Worm (Caenorhabditis elegans) whole organism, L4 larva: ENCODE measurements around the gene Y50D4B.6.

Experiments used
- F10B5.3 ChIP-seq: sonication (generic microtip); optimal IDR thresholded peaks from 2 replicates; lab custom pipeline; 2016; ENCODE audit warnings: mild to moderate bottlenecking, missing genetic modification characterization, missing compliant biosample characterization
- F49E8.2 ChIP-seq: sonication (generic microtip); optimal IDR thresholded peaks from 2 replicates; lab custom pipeline; 2016; ENCODE audit warnings: missing compliant biosample characterization, mild to moderate bottlenecking, missing genetic modification characterization, borderline replicate concordance
- T26A8.4 ChIP-seq: fragments of 200-800 bp; sonication (Bioruptor generic); IDR thresholded peaks from 2 replicates; pipeline ENCODE4 v1.3.6; 2022; ENCODE audit warnings: missing genetic modification characterization, missing compliant biosample characterization
- Y5F2A.4 ChIP-seq: fragments of 200-800 bp; sonication (Bioruptor generic); optimal IDR thresholded peaks from 2 replicates; lab custom pipeline; 2018; ENCODE audit warnings: mild to moderate bottlenecking, missing genetic modification characterization, missing compliant biosample characterization
- aha-1 ChIP-seq: fragments of 150-350 bp; peaks from one replicate; lab custom pipeline; 2014; ENCODE audit warnings: missing biosample characterization, missing genetic modification characterization
- aly-2 ChIP-seq: sonication (generic microtip); optimal IDR thresholded peaks from 2 replicates; lab custom pipeline; 2018; ENCODE audit warnings: missing biosample characterization, missing genetic modification characterization
- arid-1 ChIP-seq: fragments of 200-800 bp; sonication (Bioruptor generic); conservative IDR thresholded peaks from 2 replicates; pipeline ENCODE4 v1.3.6; 2022; ENCODE audit warnings: missing genetic modification reagents, missing genetic modification characterization, missing compliant biosample characterization
- ceh-32 ChIP-seq: sonication (generic microtip); optimal IDR thresholded peaks from 2 replicates; lab custom pipeline; 2016; ENCODE audit warnings: mild to moderate bottlenecking, missing genetic modification characterization, missing compliant biosample characterization; ENCODE audit not compliant: poor library complexity
- daf-16 ChIP-seq, 3 experiments: sonication (generic microtip); optimal IDR thresholded peaks; 2 replicates each; lab custom pipeline; 2016 to 2017; ENCODE audit warnings: missing genetic modification characterization in 3 of 3, missing genetic modification reagents in 3 of 3, mild to moderate bottlenecking in 2 of 3, missing compliant biosample characterization in 2 of 3, missing biosample characterization in 1 of 3, moderate library complexity in 1 of 3
- dmd-6 ChIP-seq: fragments of 200-800 bp; sonication (Bioruptor generic); IDR thresholded peaks from 2 replicates; pipeline ENCODE4 v1.3.6; 2022; ENCODE audit warnings: missing genetic modification reagents, missing genetic modification characterization, missing compliant biosample characterization
- dpl-1 ChIP-seq: fragments of 150-350 bp; optimal IDR thresholded peaks from 2 replicates; lab custom pipeline; 2014; ENCODE audit warnings: missing biosample characterization, missing genetic modification reagents, missing genetic modification characterization
- dve-1 ChIP-seq: sonication (generic microtip); optimal IDR thresholded peaks from 2 replicates; lab custom pipeline; 2017; ENCODE audit warnings: antibody characterized with exemption, mild to moderate bottlenecking, missing genetic modification characterization, missing compliant biosample characterization; ENCODE audit not compliant: insufficient read depth
- egl-43 ChIP-seq: fragments of 200-800 bp; sonication (Bioruptor generic); IDR thresholded peaks from 2 replicates; pipeline ENCODE4 v1.3.6; 2022; ENCODE audit warnings: missing genetic modification reagents, missing genetic modification characterization, missing compliant biosample characterization
- hif-1 ChIP-seq, 2 experiments: sonication (generic microtip); optimal IDR thresholded peaks; 2 replicates each; lab custom pipeline; 2016 to 2017; ENCODE audit warnings: missing compliant biosample characterization in 2 of 2, missing genetic modification characterization in 2 of 2, missing genetic modification reagents in 2 of 2, missing genotype in 2 of 2, mild to moderate bottlenecking in 1 of 2
- hlh-11 ChIP-seq: fragments of 200-800 bp; sonication (Bioruptor generic); optimal IDR thresholded peaks from 2 replicates; lab custom pipeline; 2018; ENCODE audit warnings: mild to moderate bottlenecking, missing genetic modification characterization, missing compliant biosample characterization
- hmg-1.1 ChIP-seq: fragments of 200-800 bp; sonication (Bioruptor generic); IDR thresholded peaks from 2 replicates; pipeline ENCODE4 v1.3.6; 2022; ENCODE audit warnings: missing genetic modification reagents, missing genetic modification characterization, missing compliant biosample characterization
- jun-1 ChIP-seq: fragments of 150-350 bp; optimal IDR thresholded peaks from 2 replicates; lab custom pipeline; 2014; ENCODE audit warnings: missing biosample characterization, missing genetic modification reagents, missing genetic modification characterization
- lir-3 ChIP-seq: sonication (generic microtip); optimal IDR thresholded peaks from 2 replicates; lab custom pipeline; 2016; ENCODE audit warnings: mild to moderate bottlenecking, missing genetic modification characterization, missing compliant biosample characterization
- lsy-2 ChIP-seq, 2 experiments: fragments of 150-350 bp in 1 of 2; sonication (generic microtip) in 1 of 2; optimal IDR thresholded peaks; 2 replicates each; lab custom pipeline; 2014 to 2017; ENCODE audit warnings: missing biosample characterization in 2 of 2, missing genetic modification characterization in 2 of 2
- madf-5 ChIP-seq, 2 experiments: fragments of 200-800 bp; sonication (Bioruptor generic); IDR thresholded peaks; 2 replicates each; pipeline ENCODE4 v1.3.6; 2022; ENCODE audit warnings: missing compliant biosample characterization in 2 of 2, missing genetic modification characterization in 2 of 2
- mxl-3 ChIP-seq: fragments of 200-800 bp; sonication (Bioruptor generic); optimal IDR thresholded peaks from 2 replicates; lab custom pipeline; 2018; ENCODE audit warnings: mild to moderate bottlenecking, missing genetic modification characterization, missing compliant biosample characterization
- nhr-25 ChIP-seq: sonication (generic microtip); optimal IDR thresholded peaks from 2 replicates; lab custom pipeline; 2017; ENCODE audit warnings: missing genetic modification characterization, mild to moderate bottlenecking, missing compliant biosample characterization, antibody characterized with exemption, moderate library complexity, borderline replicate concordance; ENCODE audit not compliant: insufficient read depth
- nhr-28 ChIP-seq: fragments of 150-350 bp; optimal IDR thresholded peaks from 2 replicates; lab custom pipeline; 2014; ENCODE audit warnings: missing biosample characterization, missing genetic modification characterization
- nhr-41 ChIP-seq: fragments of 200-800 bp; sonication (Bioruptor generic); IDR thresholded peaks from 2 replicates; pipeline ENCODE4 v1.3.6; 2022; ENCODE audit warnings: missing genetic modification reagents, missing genetic modification characterization, missing compliant biosample characterization
- nhr-42 ChIP-seq: fragments of 200-800 bp; sonication (Bioruptor generic); IDR thresholded peaks from 2 replicates; pipeline ENCODE4 v1.3.6; 2022; ENCODE audit warnings: missing genetic modification characterization, missing compliant biosample characterization
- nhr-6 ChIP-seq: fragments of 150-350 bp; optimal IDR thresholded peaks from 2 replicates; lab custom pipeline; 2014; ENCODE audit warnings: missing biosample characterization, missing genetic modification characterization
- nhr-76 ChIP-seq: fragments of 150-350 bp; optimal IDR thresholded peaks from 2 replicates; lab custom pipeline; 2014; ENCODE audit warnings: missing biosample characterization, missing genetic modification characterization
- nhr-77 ChIP-seq: fragments of 150-350 bp; optimal IDR thresholded peaks from 2 replicates; lab custom pipeline; 2014; ENCODE audit warnings: missing biosample characterization, missing genetic modification characterization
- php-3 ChIP-seq: fragments of 200-800 bp; sonication (Bioruptor generic); IDR thresholded peaks from 2 replicates; pipeline ENCODE4 v1.3.6; 2022; ENCODE audit warnings: missing genetic modification reagents, missing genetic modification characterization, missing compliant biosample characterization
- pqm-1 ChIP-seq: sonication (generic microtip); optimal IDR thresholded peaks from 2 replicates; lab custom pipeline; 2017; ENCODE audit warnings: missing biosample characterization, missing genetic modification characterization
- set-16 ChIP-seq: fragments of 200-800 bp; sonication (Bioruptor generic); IDR thresholded peaks from 2 replicates; pipeline ENCODE4 v1.3.6; 2022; ENCODE audit warnings: missing genetic modification reagents, missing genetic modification characterization, missing compliant biosample characterization
- spr-1 ChIP-seq: sonication (generic microtip); optimal IDR thresholded peaks from 2 replicates; lab custom pipeline; 2016; ENCODE audit warnings: mild to moderate bottlenecking, missing genetic modification characterization, missing compliant biosample characterization
- zag-1 ChIP-seq: fragments of 150-350 bp; optimal IDR thresholded peaks from 2 replicates; lab custom pipeline; 2014; ENCODE audit warnings: missing biosample characterization, missing genetic modification characterization
- zfp-2 ChIP-seq: sonication (generic microtip); optimal IDR thresholded peaks from 2 replicates; lab custom pipeline; 2016; ENCODE audit warnings: mild to moderate bottlenecking, missing genetic modification characterization, missing compliant biosample characterization
- zip-2 ChIP-seq: fragments of 150-350 bp; optimal IDR thresholded peaks from 2 replicates; lab custom pipeline; 2014; ENCODE audit warnings: missing biosample characterization, missing genetic modification characterization

Y50D4B.6 gene

DNA sequence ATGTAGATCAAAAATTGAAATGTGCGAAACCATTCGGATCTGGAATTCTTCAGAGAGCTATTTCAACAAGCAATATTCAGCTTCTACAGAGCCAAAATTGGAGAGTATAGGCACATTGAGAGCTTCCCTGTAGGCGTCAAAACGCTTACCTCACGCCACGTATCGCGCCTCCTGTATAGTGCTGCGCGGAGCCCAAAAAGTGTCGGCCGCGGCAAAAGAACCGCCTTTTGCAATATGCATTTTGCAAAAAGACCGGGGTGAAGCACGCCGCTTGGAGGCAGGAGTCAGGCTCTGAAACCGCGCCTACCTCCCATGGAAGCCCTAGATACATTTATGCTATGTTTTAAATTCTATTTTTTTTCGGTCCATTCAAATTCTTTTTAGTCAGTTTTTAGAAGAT is 32.5 kb upstream of the Y50D4B.6 start:
- TF ChIP-seq egl-43, result 0 out of 2 replicates have a peak, but pooled peaks have one; percentile 30
- TF ChIP-seq set-16 (GFP tag; lab: Robert Waterston, UW), result peak; percentile 45
- TF ChIP-seq jun-1 (tag; lab: Kevin White, UChicago), result no peak
- TF ChIP-seq, all 104 proteins: peak for 2

ce11 chrV:1052559-1053064 is 31.5 kb upstream of the Y50D4B.6 start, which contains the start of gene K10C9.4:
K10C9.4 (minus strand) TSS chrV:1053014.
- 0 out of 2 replicates have a peak, but pooled peaks have one; percentile 15 for TF ChIP-seq hmg-1.1
- 0 out of 2 replicates have a peak, but pooled peaks have one; percentile 21 for TF ChIP-seq arid-1
- no peak for TF ChIP-seq jun-1 (tag; lab: Kevin White, UChicago)
- TF ChIP-seq egl-43, result no peak
- TF ChIP-seq, all 104 proteins: peak for 2

ce11 chrV:1053385-1053784 is 30.7 kb upstream of the Y50D4B.6 start:
- TF ChIP-seq aha-1 (tag; lab: Kevin White, UChicago) (no peak), Y5F2A.4 (no peak), T26A8.4 (GFP tag; lab: Robert Waterston, UW) (no peak), nhr-42 (GFP tag; lab: Robert Waterston, UW) (no peak), nhr-76 (no peak), ceh-32 (tag; lab: Kevin White, UChicago) (no peak), nhr-25 (tag; lab: Kevin White, UChicago) (no peak), mxl-3 (GFP tag; lab: Kevin White, UChicago) (no peak), egl-43 (no peak), F10B5.3 (tag; lab: Kevin White, UChicago) (no peak)

ce11 chrV:1060219-1060863 is 23.8 kb upstream of the Y50D4B.6 start:
- TF ChIP-seq Y5F2A.4 (no peak), dmd-6 (GFP tag; lab: Robert Waterston, UW) (peak; percentile 58; the same call in 1 of the 2 replicates), nhr-41 (GFP tag; lab: Robert Waterston, UW) (no peak), aha-1 (tag; lab: Kevin White, UChicago) (peak; percentile 5), F49E8.2 (tag; lab: Kevin White, UChicago) (no peak), daf-16 (GFP tag; optimal IDR thresholded peaks at IDR 0.05; lab: Kevin White, UChicago) (no peak), daf-16 (tag; optimal IDR thresholded peaks at IDR 0.05; lab: Kevin White, UChicago) (peak; percentile 63), zip-2 (tag; lab: Kevin White, UChicago) (no peak), aly-2 (tag; lab: Kevin White, UChicago) (no peak), php-3 (GFP tag; lab: Robert Waterston, UW) (0 out of 2 replicates have a peak, but pooled peaks have one; percentile 7), dve-1 (tag; lab: Kevin White, UChicago) (no peak), lir-3 (tag; lab: Kevin White, UChicago) (no peak), nhr-77 (tag; lab: Kevin White, UChicago) (peak; percentile 13), jun-1 (tag; lab: Kevin White, UChicago) (no peak), madf-5 (GFP tag; IDR thresholded peaks at IDR 0.05; lab: Robert Waterston, UW) (no peak), mxl-3 (GFP tag; lab: Kevin White, UChicago) (peak; percentile 23), zag-1 (no peak), spr-1 (tag; lab: Kevin White, UChicago) (no peak), pqm-1 (tag; lab: Kevin White, UChicago) (peak; percentile 76), nhr-6 (no peak), zfp-2 (tag; lab: Kevin White, UChicago) (no peak), nhr-28 (peak; percentile 86), lsy-2 (tag; optimal IDR thresholded peaks at IDR 0.05; lab: Kevin White, UChicago) (no peak), hif-1 (tag; optimal IDR thresholded peaks at IDR 0.05; lab: Kevin White, UChicago) (no peak), hlh-11 (tag; lab: Kevin White, UChicago) (peak; percentile 61), dpl-1 (peak; percentile 13)
